Fruit fly (Drosophila melanogaster) whole organism, embryonic: ENCODE results near the gene CG5326.
A peak's percentile ranks its signal among the peaks of the same experiment; 100 is the strongest.

Experiments
- Asciz ChIP-seq: fragments of 200-800 bp; sonication (Bioruptor generic); optimal IDR thresholded peaks from 2 replicates; lab custom pipeline; 2017; ENCODE audit warnings: missing biosample characterization, mild to moderate bottlenecking, missing genetic modification characterization, missing genetic modification reagents
- Atf-2 ChIP-seq: fragments of 200-800 bp; sonication (Bioruptor generic); optimal IDR thresholded peaks from 2 replicates; lab custom pipeline; 2016; ENCODE audit warnings: missing biosample characterization, missing genetic modification characterization
- CG10209 ChIP-seq: fragments of 200-800 bp; sonication (Bioruptor generic); optimal IDR thresholded peaks from 3 replicates; lab custom pipeline; 2017; ENCODE audit warnings: missing biosample characterization, mild to moderate bottlenecking, missing genetic modification characterization, missing genetic modification reagents
- CG10267 ChIP-seq: fragments of 200-800 bp; sonication (Bioruptor generic); optimal IDR thresholded peaks from 2 replicates; lab custom pipeline; 2018; ENCODE audit warnings: missing biosample characterization, mild to moderate bottlenecking, missing genetic modification characterization, moderate library complexity
- CG11085 ChIP-seq: fragments of 200-800 bp; sonication (Bioruptor generic); IDR thresholded peaks from 2 replicates; pipeline ENCODE4 v1.3.6; 2022; ENCODE audit warnings: missing biosample characterization, missing genetic modification characterization
- CG11456 ChIP-seq: fragments of 200-800 bp; sonication (Bioruptor generic); IDR thresholded peaks from 3 replicates; pipeline ENCODE4 v1.3.6; 2022; ENCODE audit warnings: missing biosample characterization, missing genetic modification characterization
- CG11695 ChIP-seq: fragments of 200-800 bp; sonication (Bioruptor generic); IDR thresholded peaks from 3 replicates; pipeline ENCODE4 v1.3.6; 2022; ENCODE audit warnings: missing biosample characterization, missing genetic modification characterization
- CG12104 ChIP-seq: fragments of 200-800 bp; sonication (Bioruptor generic); optimal IDR thresholded peaks from 3 replicates; lab custom pipeline; 2016; ENCODE audit warnings: missing biosample characterization, missing genetic modification characterization
- CG12299 ChIP-seq: fragments of 200-800 bp; sonication (Bioruptor generic); optimal IDR thresholded peaks from 2 replicates; lab custom pipeline; 2018; ENCODE audit warnings: missing biosample characterization, mild to moderate bottlenecking, missing genetic modification characterization
- CG13624 ChIP-seq: fragments of 200-800 bp; sonication (Bioruptor generic); optimal IDR thresholded peaks from 2 replicates; lab custom pipeline; 2016; ENCODE audit warnings: missing biosample characterization, missing genetic modification characterization
- CG15269 ChIP-seq: fragments of 200-800 bp; sonication (Bioruptor generic); optimal IDR thresholded peaks from 2 replicates; lab custom pipeline; 2018; ENCODE audit warnings: missing biosample characterization, mild to moderate bottlenecking, missing genetic modification characterization, moderate library complexity
- CG15479 ChIP-seq: fragments of 200-800 bp; sonication (Bioruptor generic); optimal IDR thresholded peaks from 3 replicates; lab custom pipeline; 2019; ENCODE audit warnings: missing biosample characterization, mild to moderate bottlenecking, missing genetic modification characterization, moderate library complexity
- CG15601 ChIP-seq: fragments of 200-800 bp; sonication (Bioruptor generic); optimal IDR thresholded peaks from 3 replicates; lab custom pipeline; 2019; ENCODE audit warnings: missing biosample characterization, mild to moderate bottlenecking, missing genetic modification characterization, moderate library complexity
- CG15696 ChIP-seq: fragments of 200-800 bp; sonication (Bioruptor generic); optimal IDR thresholded peaks from 2 replicates; lab custom pipeline; 2019; ENCODE audit warnings: missing biosample characterization, mild to moderate bottlenecking, missing genetic modification characterization, moderate library complexity
- CG16813 ChIP-seq: fragments of 200-800 bp; sonication (Bioruptor generic); IDR thresholded peaks from 3 replicates; pipeline ENCODE4 v1.3.6; 2022; ENCODE audit warnings: missing biosample characterization, missing genetic modification characterization; ENCODE audit not compliant: partially characterized antibody
- CG17612 ChIP-seq: fragments of 200-800 bp; sonication (Bioruptor generic); IDR thresholded peaks from 2 replicates; pipeline ENCODE4 v1.3.6; 2022; ENCODE audit warnings: missing biosample characterization, missing genetic modification characterization
- CG18011 ChIP-seq: fragments of 200-800 bp; sonication (Bioruptor generic); optimal IDR thresholded peaks from 2 replicates; lab custom pipeline; 2017; ENCODE audit warnings: missing biosample characterization, missing genetic modification characterization, mild to moderate bottlenecking, moderate library complexity, missing genotype
- CG2678 ChIP-seq: fragments of 200-800 bp; sonication (Bioruptor generic); optimal IDR thresholded peaks from 3 replicates; lab custom pipeline; 2019; ENCODE audit warnings: missing biosample characterization, mild to moderate bottlenecking, missing genetic modification characterization, moderate library complexity
- CG3163 ChIP-seq: fragments of 200-800 bp; sonication (Bioruptor generic); optimal IDR thresholded peaks from 3 replicates; lab custom pipeline; 2016; ENCODE audit warnings: missing biosample characterization, missing genetic modification characterization
- CG32767 ChIP-seq: fragments of 200-800 bp; sonication (Bioruptor generic); IDR thresholded peaks from 2 replicates; pipeline ENCODE4 v1.3.6; 2022; ENCODE audit warnings: missing biosample characterization, missing genetic modification characterization
- CG5180 ChIP-seq: fragments of 200-800 bp; sonication (Bioruptor generic); optimal IDR thresholded peaks from 3 replicates; lab custom pipeline; 2017; ENCODE audit warnings: missing biosample characterization, missing genetic modification characterization, mild to moderate bottlenecking, moderate library complexity, missing genetic modification reagents
- CG6791 ChIP-seq: fragments of 200-800 bp; sonication (Bioruptor generic); IDR thresholded peaks from 3 replicates; pipeline ENCODE4 v1.3.6; 2022; ENCODE audit warnings: missing biosample characterization, missing genetic modification characterization; ENCODE audit not compliant: partially characterized antibody
- CG6854 ChIP-seq: fragments of 200-800 bp; sonication (Bioruptor generic); optimal IDR thresholded peaks from 3 replicates; lab custom pipeline; 2017; ENCODE audit warnings: missing biosample characterization, mild to moderate bottlenecking, missing genetic modification characterization
- CG7786 ChIP-seq: fragments of 200-800 bp; sonication (Bioruptor generic); optimal IDR thresholded peaks from 2 replicates; lab custom pipeline; 2016; ENCODE audit warnings: missing biosample characterization, missing genetic modification characterization
- CG7928 ChIP-seq: fragments of 200-800 bp; sonication (Bioruptor generic); optimal IDR thresholded peaks from 2 replicates; lab custom pipeline; 2017; ENCODE audit warnings: missing biosample characterization, mild to moderate bottlenecking, missing genetic modification characterization
- CG8281 ChIP-seq: fragments of 200-800 bp; sonication (Bioruptor generic); optimal IDR thresholded peaks from 2 replicates; lab custom pipeline; 2018; ENCODE audit warnings: missing biosample characterization, mild to moderate bottlenecking, missing genetic modification characterization, moderate library complexity
- CG8388 ChIP-seq: fragments of 200-800 bp; sonication (Bioruptor generic); optimal IDR thresholded peaks from 2 replicates; lab custom pipeline; 2019; ENCODE audit warnings: missing biosample characterization, mild to moderate bottlenecking, missing genetic modification characterization, moderate library complexity
- CG8924 ChIP-seq: fragments of 200-800 bp; optimal IDR thresholded peaks from 3 replicates; lab custom pipeline; 2019; ENCODE audit warnings: missing biosample characterization, mild to moderate bottlenecking, missing genetic modification characterization, moderate library complexity
- Dfd ChIP-seq, 2 experiments: fragments of >200 bp; optimal IDR thresholded peaks; 2 replicates each; lab custom pipeline; 2017; ENCODE audit warnings: missing biosample characterization in 2 of 2, missing genetic modification characterization in 2 of 2
- Dll ChIP-seq: fragments of 200-800 bp; sonication (Bioruptor generic); IDR thresholded peaks from 4 replicates; pipeline ENCODE4 v1.3.6; 2022; ENCODE audit warnings: missing biosample characterization, missing genetic modification characterization; ENCODE audit not compliant: partially characterized antibody
- Drgx ChIP-seq: fragments of 200-800 bp; sonication (Bioruptor generic); IDR thresholded peaks from 2 replicates; pipeline ENCODE4 v1.3.6; 2022; ENCODE audit warnings: missing biosample characterization, missing genetic modification characterization
- Ets97D ChIP-seq: fragments of 200-800 bp; sonication (Bioruptor generic); optimal IDR thresholded peaks from 3 replicates; lab custom pipeline; 2016; ENCODE audit warnings: missing biosample characterization, missing genetic modification characterization
- H2.0 ChIP-seq: fragments of 200-800 bp; sonication (Bioruptor generic); IDR thresholded peaks from 2 replicates; pipeline ENCODE4 v1.3.6; 2022; ENCODE audit warnings: missing biosample characterization, missing genetic modification characterization
- Max ChIP-seq: fragments of 200-800 bp; sonication (Bioruptor generic); optimal IDR thresholded peaks from 2 replicates; lab custom pipeline; 2016; ENCODE audit warnings: missing biosample characterization, mild to moderate bottlenecking, missing genetic modification characterization
- az2 ChIP-seq: fragments of 200-800 bp; sonication (Bioruptor generic); optimal IDR thresholded peaks from 3 replicates; lab custom pipeline; 2016; ENCODE audit warnings: missing biosample characterization, missing genetic modification characterization
- cato ChIP-seq: fragments of 200-800 bp; sonication (Bioruptor generic); optimal IDR thresholded peaks from 2 replicates; lab custom pipeline; 2016; ENCODE audit warnings: missing biosample characterization, missing genetic modification characterization, borderline replicate concordance
- da ChIP-seq: fragments of 200-800 bp; sonication (Bioruptor generic); optimal IDR thresholded peaks from 2 replicates; lab custom pipeline; 2016; ENCODE audit warnings: missing biosample characterization, missing genetic modification characterization
- dmrt11E ChIP-seq: fragments of 200-800 bp; sonication (Bioruptor generic); optimal IDR thresholded peaks from 3 replicates; lab custom pipeline; 2018; ENCODE audit warnings: missing biosample characterization, mild to moderate bottlenecking, missing genetic modification characterization, moderate library complexity
- fru ChIP-seq: fragments of >200 bp; optimal IDR thresholded peaks from 2 replicates; lab custom pipeline; 2017
- grau ChIP-seq: fragments of 200-800 bp; optimal IDR thresholded peaks from 3 replicates; lab custom pipeline; 2019; ENCODE audit warnings: missing biosample characterization, mild to moderate bottlenecking, missing genetic modification characterization, moderate library complexity
- lab ChIP-seq: fragments of 200-800 bp; sonication (Bioruptor generic); optimal IDR thresholded peaks from 3 replicates; lab custom pipeline; 2017; ENCODE audit warnings: missing biosample characterization, missing genetic modification characterization, mild to moderate bottlenecking, moderate library complexity, missing genetic modification reagents
- lbe ChIP-seq: fragments of 200-800 bp; sonication (Bioruptor generic); optimal IDR thresholded peaks from 2 replicates; lab custom pipeline; 2016; ENCODE audit warnings: missing biosample characterization, mild to moderate bottlenecking, missing genetic modification characterization
- pnt ChIP-seq: fragments of 200-800 bp; sonication (Bioruptor generic); optimal IDR thresholded peaks from 3 replicates; lab custom pipeline; 2016; ENCODE audit warnings: missing biosample characterization, missing genetic modification characterization
- tll ChIP-seq, 2 experiments: fragments of 200-800 bp in 1 of 2; fragments of >200 bp in 1 of 2; sonication (Bioruptor generic) in 1 of 2; optimal IDR thresholded peaks; 2 replicates each; lab custom pipeline; 2017 to 2019; ENCODE audit warnings: missing biosample characterization in 2 of 2, missing genetic modification characterization in 2 of 2, mild to moderate bottlenecking in 1 of 2, moderate library complexity in 1 of 2
- tna ChIP-seq: fragments of 200-800 bp; sonication (Bioruptor generic); IDR thresholded peaks from 2 replicates; pipeline ENCODE4 v1.3.6; 2022; ENCODE audit warnings: missing biosample characterization, missing genetic modification characterization; ENCODE audit not compliant: partially characterized antibody
- twi ChIP-seq: fragments of 200-800 bp; optimal IDR thresholded peaks from 2 replicates; lab custom pipeline; 2019; ENCODE audit warnings: missing biosample characterization, mild to moderate bottlenecking, missing genetic modification characterization, moderate library complexity
- vnd ChIP-seq: fragments of 200-800 bp; sonication (Bioruptor generic); IDR thresholded peaks from 3 replicates; pipeline ENCODE4 v1.3.6; 2022; ENCODE audit warnings: missing biosample characterization, missing genetic modification characterization; ENCODE audit not compliant: partially characterized antibody
- zen2 ChIP-seq: fragments of 200-800 bp; sonication (Bioruptor generic); IDR thresholded peaks from 3 replicates; pipeline ENCODE4 v1.3.6; 2022; ENCODE audit warnings: missing biosample characterization, missing genetic modification characterization; ENCODE audit not compliant: partially characterized antibody
- zfh1 ChIP-seq: fragments of 200-800 bp; sonication (Bioruptor generic); IDR thresholded peaks from 3 replicates; pipeline ENCODE4 v1.3.6; 2022; ENCODE audit warnings: missing biosample characterization, missing genetic modification characterization

CG5326 gene

DNA sequence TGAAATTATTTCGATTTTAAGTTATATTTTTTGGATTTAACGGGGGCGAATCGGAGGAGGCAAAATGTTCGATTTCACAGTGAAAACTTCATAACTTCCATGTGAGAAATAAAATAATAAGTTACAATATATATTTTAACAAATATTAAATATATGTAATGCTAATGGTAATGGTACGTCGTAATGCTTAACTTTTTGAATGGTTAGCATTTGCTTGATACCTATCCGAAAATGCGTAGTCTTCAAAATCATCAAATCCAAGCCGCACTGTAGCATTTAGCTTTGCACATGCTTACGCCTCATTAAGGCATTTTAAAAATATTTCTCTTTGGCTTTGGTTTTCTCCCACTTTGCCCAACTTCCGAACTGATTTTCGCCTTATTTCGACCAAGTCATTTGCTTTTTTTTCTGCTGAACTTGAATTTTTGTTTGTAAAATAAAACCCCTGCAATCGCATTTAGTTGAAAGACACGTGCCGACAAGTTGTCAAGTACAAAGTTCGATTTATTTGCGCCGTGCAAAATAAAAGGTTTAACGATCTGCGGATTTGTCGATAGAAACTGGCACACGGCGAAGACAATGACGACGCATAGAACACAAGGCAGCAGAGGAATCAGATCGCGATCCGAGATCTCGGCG is 3.2 kb upstream of the CG5326 start (continued):
- no peak for TF ChIP-seq CG11695 (GFP tag; lab: Robert Waterston, UW)
- no peak for TF ChIP-seq CG15601 (tag; lab: Kevin White, UChicago)
- no peak for TF ChIP-seq CG12299 (tag; lab: Kevin White, UChicago)
- peak; percentile 13 for TF ChIP-seq CG10209 (GFP tag; lab: Kevin White, UChicago)
- TF ChIP-seq CG11085 (GFP tag; lab: Robert Waterston, UW) = no peak
- peak; percentile 58 for TF ChIP-seq CG15269 (tag; lab: Kevin White, UChicago)
- TF ChIP-seq CG12104 (GFP tag; lab: Kevin White, UChicago) = no peak
- TF ChIP-seq H2.0 = no peak
- no peak for TF ChIP-seq Ets97D (GFP tag; lab: Kevin White, UChicago)
- no peak for TF ChIP-seq Max
- TF ChIP-seq lab (GFP tag; lab: Kevin White, UChicago) = peak; percentile 17
- TF ChIP-seq pnt (GFP tag; lab: Kevin White, UChicago) = no peak
- TF ChIP-seq Atf-2 (GFP tag; lab: Kevin White, UChicago) = no peak
- no peak for TF ChIP-seq CG3163 (GFP tag; lab: Kevin White, UChicago)
- TF ChIP-seq CG17612 (GFP tag; lab: Robert Waterston, UW) = no peak
- TF ChIP-seq da = no peak
- TF ChIP-seq CG2678 (tag; lab: Kevin White, UChicago) = peak; percentile 39
- no peak for TF ChIP-seq CG6791
- no peak for TF ChIP-seq CG32767 (GFP tag; lab: Robert Waterston, UW)
- TF ChIP-seq Dll = no peak
- TF ChIP-seq CG7928 (GFP tag; lab: Kevin White, UChicago) = no peak
- no peak for TF ChIP-seq vnd (GFP tag; lab: Robert Waterston, UW)
- TF ChIP-seq CG8281 (tag; lab: Kevin White, UChicago) = no peak
- TF ChIP-seq CG18011 (GFP tag; lab: Kevin White, UChicago) = no peak
- no peak for TF ChIP-seq CG15696 (tag; lab: Kevin White, UChicago)
- TF ChIP-seq CG11456 (GFP tag; lab: Robert Waterston, UW) = no peak
- TF ChIP-seq tna (GFP tag; lab: Robert Waterston, UW) = no peak
- TF ChIP-seq zfh1 (GFP tag; lab: Robert Waterston, UW) = no peak
- no peak for TF ChIP-seq twi (tag; lab: Kevin White, UChicago)
- no peak for TF ChIP-seq CG5180 (GFP tag; lab: Kevin White, UChicago)
- TF ChIP-seq CG7786 (GFP tag; lab: Kevin White, UChicago) = no peak
- no peak for TF ChIP-seq CG8388 (GFP tag; lab: Kevin White, UChicago)
- TF ChIP-seq CG8924 = no peak
- TF ChIP-seq CG10267 = no peak
- no peak for TF ChIP-seq tll (GFP tag; optimal IDR thresholded peaks at IDR 0.05; lab: Kevin White, UChicago)
- TF ChIP-seq cato (GFP tag; lab: Kevin White, UChicago) = no peak
- no peak for TF ChIP-seq az2 (GFP tag; lab: Kevin White, UChicago)
- no peak for TF ChIP-seq Asciz (GFP tag; lab: Kevin White, UChicago)
- TF ChIP-seq CG6854 (GFP tag; lab: Kevin White, UChicago) = no peak
- no peak for TF ChIP-seq Dfd (GFP tag; optimal IDR thresholded peaks at IDR 0.05; lab: Kevin White, UChicago)
- no peak for TF ChIP-seq dmrt11E
- no peak for TF ChIP-seq CG13624 (GFP tag; lab: Kevin White, UChicago)
- TF ChIP-seq lbe (GFP tag; lab: Kevin White, UChicago) = no peak
- peak; percentile 72 for TF ChIP-seq grau (tag; lab: Kevin White, UChicago)
- no peak; the same call in 1 of the 2 replicates for TF ChIP-seq Drgx
- no peak for TF ChIP-seq zen2
- 0 out of 3 replicates have a peak, but pooled peaks have one; percentile 26 for TF ChIP-seq CG16813 (GFP tag; lab: Robert Waterston, UW)
- no peak for TF ChIP-seq CG15479 (GFP tag; lab: Kevin White, UChicago)
- no peak for TF ChIP-seq fru
